Fruit fly (Drosophila melanogaster) whole organism, embryonic: ENCODE results near the gene Cda5.

Source experiments
- Antp ChIP-seq: fragments of 200-800 bp; sonication (Bioruptor generic); optimal IDR thresholded peaks from 3 replicates; lab custom pipeline; 2016; ENCODE audit warnings: missing biosample characterization, missing genetic modification characterization
- BEAF-32 ChIP-seq: fragments of 200-800 bp; sonication (Bioruptor generic); optimal IDR thresholded peaks from 3 replicates; lab custom pipeline; 2017; ENCODE audit warnings: missing biosample characterization, missing genetic modification characterization, mild to moderate bottlenecking, moderate library complexity, missing genetic modification reagents
- CG11247 ChIP-seq: fragments of 200-800 bp; sonication (Bioruptor generic); IDR thresholded peaks from 2 replicates; pipeline ENCODE4 v1.3.6; 2022; ENCODE audit warnings: missing biosample characterization, missing genetic modification characterization
- CG11398 ChIP-seq: fragments of 200-800 bp; sonication (Bioruptor generic); optimal IDR thresholded peaks from 2 replicates; lab custom pipeline; 2016; ENCODE audit warnings: missing biosample characterization, missing genetic modification characterization
- CG11695 ChIP-seq: fragments of 200-800 bp; sonication (Bioruptor generic); IDR thresholded peaks from 3 replicates; pipeline ENCODE4 v1.3.6; 2022; ENCODE audit warnings: missing biosample characterization, missing genetic modification characterization
- CG12942 ChIP-seq: fragments of 200-800 bp; sonication (Bioruptor generic); optimal IDR thresholded peaks from 3 replicates; lab custom pipeline; 2016; ENCODE audit warnings: missing biosample characterization, missing genetic modification characterization
- CG13123 ChIP-seq: fragments of 200-800 bp; sonication (Bioruptor generic); optimal IDR thresholded peaks from 2 replicates; lab custom pipeline; 2016; ENCODE audit warnings: missing biosample characterization, missing genetic modification characterization
- CG14860 ChIP-seq: fragments of 200-800 bp; sonication (Bioruptor generic); IDR thresholded peaks from 3 replicates; pipeline ENCODE4 v1.3.6; 2022; ENCODE audit warnings: missing biosample characterization, missing genetic modification characterization; ENCODE audit not compliant: partially characterized antibody
- CG1529 ChIP-seq: fragments of 200-800 bp; sonication (Bioruptor generic); optimal IDR thresholded peaks from 3 replicates; lab custom pipeline; 2018; ENCODE audit warnings: missing biosample characterization, missing genetic modification characterization
- CG1602 ChIP-seq: fragments of 200-800 bp; sonication (Bioruptor generic); optimal IDR thresholded peaks from 3 replicates; lab custom pipeline; 2016; ENCODE audit warnings: missing biosample characterization, missing genetic modification characterization
- CG2120 ChIP-seq: fragments of 200-800 bp; sonication (Bioruptor generic); optimal IDR thresholded peaks from 3 replicates; lab custom pipeline; 2016; ENCODE audit warnings: missing biosample characterization, missing genetic modification characterization
- CG30403 ChIP-seq: fragments of 200-800 bp; sonication (Bioruptor generic); optimal IDR thresholded peaks from 3 replicates; lab custom pipeline; 2016; ENCODE audit warnings: missing biosample characterization, missing genetic modification characterization
- CG3065 ChIP-seq: fragments of 200-800 bp; sonication (Bioruptor generic); optimal IDR thresholded peaks from 2 replicates; lab custom pipeline; 2016; ENCODE audit warnings: missing biosample characterization, missing genetic modification characterization
- CG3995 ChIP-seq: fragments of 200-800 bp; sonication (Bioruptor generic); optimal IDR thresholded peaks from 3 replicates; lab custom pipeline; 2016; ENCODE audit warnings: missing biosample characterization, missing genetic modification characterization
- CG4730 ChIP-seq: fragments of 200-800 bp; sonication (Bioruptor generic); IDR thresholded peaks from 2 replicates; pipeline ENCODE4 v1.3.6; 2022; ENCODE audit warnings: missing biosample characterization, missing genetic modification characterization
- CG5953 ChIP-seq: fragments of 200-800 bp; sonication (Bioruptor generic); IDR thresholded peaks from 2 replicates; pipeline ENCODE4 v1.3.6; 2022; ENCODE audit warnings: missing biosample characterization, missing genetic modification characterization
- CG6254 ChIP-seq: fragments of 200-800 bp; sonication (Bioruptor generic); optimal IDR thresholded peaks from 3 replicates; lab custom pipeline; 2017; ENCODE audit warnings: mild to moderate bottlenecking, missing biosample characterization, missing genetic modification reagents, missing genetic modification characterization
- CG6791 ChIP-seq: fragments of 200-800 bp; sonication (Bioruptor generic); IDR thresholded peaks from 3 replicates; pipeline ENCODE4 v1.3.6; 2022; ENCODE audit warnings: missing biosample characterization, missing genetic modification characterization; ENCODE audit not compliant: partially characterized antibody
- CG6854 ChIP-seq: fragments of 200-800 bp; sonication (Bioruptor generic); optimal IDR thresholded peaks from 3 replicates; lab custom pipeline; 2017; ENCODE audit warnings: missing biosample characterization, mild to moderate bottlenecking, missing genetic modification characterization
- CG9215 ChIP-seq: fragments of 200-800 bp; sonication (Bioruptor generic); IDR thresholded peaks from 2 replicates; pipeline ENCODE4 v1.3.6; 2022; ENCODE audit warnings: missing biosample characterization, missing genetic modification characterization
- CG9876 ChIP-seq: fragments of 200-800 bp; sonication (Bioruptor generic); optimal IDR thresholded peaks from 2 replicates; lab custom pipeline; 2016; ENCODE audit warnings: missing biosample characterization, missing genetic modification characterization
- D19A ChIP-seq: fragments of 200-800 bp; optimal IDR thresholded peaks from 3 replicates; lab custom pipeline; 2019; ENCODE audit warnings: missing biosample characterization, mild to moderate bottlenecking, missing genetic modification characterization, moderate library complexity
- Dad ChIP-seq: fragments of 200-800 bp; sonication (Bioruptor generic); optimal IDR thresholded peaks from 3 replicates; lab custom pipeline; 2016; ENCODE audit warnings: missing biosample characterization, missing genetic modification characterization
- Doc3 ChIP-seq: fragments of 200-800 bp; sonication (Bioruptor generic); IDR thresholded peaks from 3 replicates; pipeline ENCODE4 v1.3.6; 2022; ENCODE audit warnings: missing biosample characterization, missing genetic modification characterization; ENCODE audit not compliant: partially characterized antibody
- Dp ChIP-seq: fragments of 200-800 bp; sonication (Bioruptor generic); optimal IDR thresholded peaks from 2 replicates; lab custom pipeline; 2018; ENCODE audit warnings: missing biosample characterization, mild to moderate bottlenecking, missing genetic modification characterization, moderate library complexity
- Hr3 ChIP-seq: fragments of 200-800 bp; sonication (Bioruptor generic); optimal IDR thresholded peaks from 3 replicates; lab custom pipeline; 2016; ENCODE audit warnings: missing biosample characterization, missing genetic modification characterization
- NFAT ChIP-seq: fragments of 200-800 bp; sonication (Bioruptor generic); IDR thresholded peaks from 2 replicates; pipeline ENCODE4 v1.3.6; 2022; ENCODE audit warnings: missing biosample characterization, missing genetic modification characterization
- Opbp ChIP-seq: fragments of 200-800 bp; sonication (Bioruptor generic); IDR thresholded peaks from 3 replicates; pipeline ENCODE4 v1.3.6; 2022; ENCODE audit warnings: missing biosample characterization, missing genetic modification characterization; ENCODE audit not compliant: partially characterized antibody
- Pdp1 ChIP-seq, 2 experiments: fragments of 200-800 bp; sonication (Bioruptor generic); optimal IDR thresholded peaks; 3 replicates each; lab custom pipeline; 2016; ENCODE audit warnings: missing biosample characterization in 2 of 2, missing genetic modification characterization in 2 of 2, mild to moderate bottlenecking in 1 of 2, moderate library complexity in 1 of 2
- Sin3A ChIP-seq: fragments of >200 bp; optimal IDR thresholded peaks from 2 replicates; lab custom pipeline; 2018
- Sry-β ChIP-seq: fragments of 200-800 bp; sonication (Bioruptor generic); optimal IDR thresholded peaks from 2 replicates; lab custom pipeline; 2018; ENCODE audit warnings: missing biosample characterization, mild to moderate bottlenecking, missing genetic modification characterization, moderate library complexity
- bsh ChIP-seq, 2 experiments: fragments of 200-800 bp; sonication (Bioruptor generic); optimal IDR thresholded peaks; 2 replicates each; lab custom pipeline; 2017 to 2018; ENCODE audit warnings: mild to moderate bottlenecking in 2 of 2, missing biosample characterization in 2 of 2, missing genetic modification characterization in 2 of 2, moderate library complexity in 1 of 2
- cas ChIP-seq: fragments of 200-800 bp; sonication (Bioruptor generic); IDR thresholded peaks from 2 replicates; pipeline ENCODE4 v1.3.6; 2022; ENCODE audit warnings: missing biosample characterization, missing genetic modification characterization
- chm ChIP-seq: fragments of 200-800 bp; sonication (Bioruptor generic); IDR thresholded peaks from 2 replicates; pipeline ENCODE4 v1.3.6; 2022; ENCODE audit warnings: missing biosample characterization, missing genetic modification characterization
- dysf ChIP-seq: fragments of 200-800 bp; sonication (Bioruptor generic); IDR thresholded peaks from 3 replicates; pipeline ENCODE4 v1.3.6; 2022; ENCODE audit warnings: missing biosample characterization, missing genetic modification characterization
- emc ChIP-seq: fragments of 200-800 bp; sonication (Bioruptor generic); optimal IDR thresholded peaks from 2 replicates; lab custom pipeline; 2016; ENCODE audit warnings: missing biosample characterization, missing genetic modification characterization
- ewg ChIP-seq: fragments of 200-800 bp; sonication (Bioruptor generic); optimal IDR thresholded peaks from 3 replicates; lab custom pipeline; 2017; ENCODE audit warnings: mild to moderate bottlenecking, missing biosample characterization, missing genetic modification reagents, missing genetic modification characterization
- fd3F ChIP-seq: fragments of 200-800 bp; sonication (Bioruptor generic); optimal IDR thresholded peaks from 2 replicates; lab custom pipeline; 2018; ENCODE audit warnings: missing biosample characterization, mild to moderate bottlenecking, missing genetic modification characterization, moderate library complexity
- gcm ChIP-seq: fragments of 200-800 bp; sonication (Bioruptor generic); optimal IDR thresholded peaks from 2 replicates; lab custom pipeline; 2019; ENCODE audit warnings: missing biosample characterization, mild to moderate bottlenecking, missing genetic modification characterization, moderate library complexity
- knrl ChIP-seq: fragments of 200-800 bp; sonication (Bioruptor generic); IDR thresholded peaks from 3 replicates; pipeline ENCODE4 v1.3.6; 2022; ENCODE audit warnings: missing biosample characterization, missing genetic modification characterization; ENCODE audit not compliant: partially characterized antibody
- mirr ChIP-seq: fragments of 200-800 bp; sonication (Bioruptor generic); optimal IDR thresholded peaks from 3 replicates; lab custom pipeline; 2018; ENCODE audit warnings: missing biosample characterization, mild to moderate bottlenecking, missing genetic modification characterization
- oc ChIP-seq: fragments of 200-800 bp; sonication (Bioruptor generic); optimal IDR thresholded peaks from 2 replicates; lab custom pipeline; 2018; ENCODE audit warnings: missing biosample characterization, mild to moderate bottlenecking, missing genetic modification characterization, moderate library complexity
- pfk ChIP-seq: fragments of 200-800 bp; sonication (Bioruptor generic); optimal IDR thresholded peaks from 2 replicates; lab custom pipeline; 2018; ENCODE audit warnings: missing biosample characterization, mild to moderate bottlenecking, missing genetic modification characterization, moderate library complexity
- pnt ChIP-seq: fragments of 200-800 bp; sonication (Bioruptor generic); optimal IDR thresholded peaks from 3 replicates; lab custom pipeline; 2016; ENCODE audit warnings: missing biosample characterization, missing genetic modification characterization
- salm ChIP-seq: fragments of 200-800 bp; sonication (Bioruptor generic); optimal IDR thresholded peaks from 2 replicates; lab custom pipeline; 2018; ENCODE audit warnings: missing biosample characterization, mild to moderate bottlenecking, missing genetic modification characterization
- sna ChIP-seq: fragments of 200-800 bp; sonication (Bioruptor generic); IDR thresholded peaks from 2 replicates; pipeline ENCODE4 v1.3.6; 2022; ENCODE audit warnings: missing biosample characterization, missing genetic modification characterization; ENCODE audit not compliant: partially characterized antibody
- tgo ChIP-seq: fragments of 200-800 bp; sonication (Bioruptor generic); IDR thresholded peaks from 3 replicates; pipeline ENCODE4 v1.3.6; 2022; ENCODE audit warnings: missing biosample characterization, missing genetic modification characterization
- tin ChIP-seq: fragments of 200-800 bp; sonication (Bioruptor generic); optimal IDR thresholded peaks from 3 replicates; lab custom pipeline; 2016; ENCODE audit warnings: missing biosample characterization, missing genetic modification characterization
- unpg ChIP-seq: fragments of 200-800 bp; sonication (Bioruptor generic); optimal IDR thresholded peaks from 3 replicates; lab custom pipeline; 2018; ENCODE audit warnings: missing biosample characterization, mild to moderate bottlenecking, missing genetic modification characterization, moderate library complexity

Gene Cda5

DNA sequence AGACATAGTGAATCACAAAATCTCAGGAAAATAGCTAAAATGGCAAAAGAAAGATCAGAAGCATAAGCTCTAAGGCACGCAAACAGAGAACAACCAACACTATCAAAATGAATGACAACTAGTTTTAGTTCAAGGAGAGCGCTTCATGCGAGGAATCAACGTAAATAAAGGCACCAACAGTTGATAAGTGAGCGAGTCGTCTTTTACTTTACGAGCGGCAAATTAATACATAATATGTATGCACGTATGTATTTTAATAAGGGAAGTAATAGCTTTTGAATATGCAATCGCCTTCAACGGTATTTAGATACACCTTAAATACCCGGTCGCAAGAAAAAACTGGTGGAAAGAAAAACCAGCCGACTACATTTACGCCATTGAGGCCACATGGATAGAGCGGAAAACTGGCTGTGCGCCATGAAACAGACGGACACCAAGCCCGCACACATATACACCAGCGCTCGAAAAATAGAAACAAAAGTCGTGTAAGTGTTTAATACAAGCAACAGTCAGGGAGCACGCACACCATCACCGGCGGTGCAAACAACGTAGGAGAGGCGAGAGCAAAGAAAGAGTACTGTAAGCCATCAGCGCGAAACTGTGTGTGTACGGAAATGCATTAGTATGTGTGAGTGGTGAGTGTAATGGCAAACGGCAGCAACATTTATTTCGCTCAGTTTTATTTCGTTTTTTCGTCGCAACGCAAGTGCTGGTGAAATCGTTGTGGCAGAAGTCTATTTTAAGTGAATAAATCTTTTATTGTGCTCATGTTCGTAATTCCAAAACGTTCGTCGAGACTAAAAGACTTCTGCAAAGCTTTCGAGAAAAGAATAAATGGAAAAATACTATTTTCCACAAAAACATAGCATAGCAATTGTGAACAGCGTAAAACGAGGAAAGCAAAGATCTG, 1.4 kb upstream of the Cda5 start, which contains the start of gene dbr (continued):
- TF ChIP-seq ewg = peak; percentile 6
- no peak for TF ChIP-seq unpg (GFP tag; lab: Kevin White, UChicago)
- TF ChIP-seq Hr3 (GFP tag; lab: Kevin White, UChicago) = no peak
- no peak for TF ChIP-seq Sry-β (GFP tag; lab: Kevin White, UChicago)
- no peak for TF ChIP-seq Opbp (GFP tag; lab: Robert Waterston, UW)
- TF ChIP-seq CG12942 (GFP tag; lab: Kevin White, UChicago) = no peak
- no peak for TF ChIP-seq CG1529 (GFP tag; lab: Kevin White, UChicago)
- TF ChIP-seq bsh (GFP tag; optimal IDR thresholded peaks at IDR 0.05; lab: Kevin White, UChicago) = peak in 1 of 2 experiments; percentile 77
- TF ChIP-seq CG3065 = no peak
- no peak for TF ChIP-seq CG5953
- no peak for TF ChIP-seq CG13123 (GFP tag; lab: Kevin White, UChicago)
- TF ChIP-seq NFAT = no peak
- no peak for TF ChIP-seq Dad (GFP tag; lab: Kevin White, UChicago)
- TF ChIP-seq dysf (GFP tag; lab: Robert Waterston, UW) = 0 out of 3 replicates have a peak, but pooled peaks have one; percentile 8
- TF ChIP-seq Antp = no peak
- TF ChIP-seq CG6254 (GFP tag; lab: Kevin White, UChicago) = no peak
- no peak; the same call in 2 of the 3 replicates for TF ChIP-seq CG11695 (GFP tag; lab: Robert Waterston, UW)
- TF ChIP-seq oc (tag; lab: Kevin White, UChicago) = no peak
- no peak for TF ChIP-seq CG2120 (GFP tag; lab: Kevin White, UChicago)
- no peak for TF ChIP-seq CG6854
- TF ChIP-seq CG9876 (GFP tag; lab: Kevin White, UChicago) = no peak
- TF ChIP-seq Pdp1 (GFP tag; optimal IDR thresholded peaks at IDR 0.05; lab: Kevin White, UChicago) = peak in 1 of 2 experiments; percentile 92
- TF ChIP-seq salm (tag; lab: Kevin White, UChicago) = no peak
- TF ChIP-seq CG3995 (GFP tag; lab: Kevin White, UChicago) = no peak
- TF ChIP-seq chm (GFP tag; lab: Robert Waterston, UW) = no peak
- no peak for TF ChIP-seq CG4730 (GFP tag; lab: Robert Waterston, UW)
- TF ChIP-seq fd3F = no peak
- 0 out of 3 replicates have a peak, but pooled peaks have one; percentile 11 for TF ChIP-seq knrl (GFP tag; lab: Robert Waterston, UW)
- no peak for TF ChIP-seq CG9215 (GFP tag; lab: Robert Waterston, UW)
- TF ChIP-seq Dp = no peak
- TF ChIP-seq tgo = no peak
- peak; percentile 81 for TF ChIP-seq mirr (GFP tag; lab: Kevin White, UChicago)
- TF ChIP-seq CG11398 (GFP tag; lab: Kevin White, UChicago) = no peak
- no peak for TF ChIP-seq CG14860 (GFP tag; lab: Robert Waterston, UW)
- TF ChIP-seq CG11247 (GFP tag; lab: Robert Waterston, UW) = no peak
- TF ChIP-seq gcm (GFP tag; lab: Kevin White, UChicago) = peak; percentile 65
- TF ChIP-seq Sin3A (lab: Kevin White, UChicago) = no peak
- TF ChIP-seq D19A (tag; lab: Kevin White, UChicago) = peak; percentile 10
- no peak for TF ChIP-seq emc (GFP tag; lab: Kevin White, UChicago)
- no peak for TF ChIP-seq Doc3 (GFP tag; lab: Robert Waterston, UW)
- TF ChIP-seq pnt = no peak
- TF ChIP-seq CG1602 = no peak
- no peak for TF ChIP-seq pfk
- peak; percentile 50; the same call in 1 of the 2 replicates for TF ChIP-seq sna
- TF ChIP-seq BEAF-32 (GFP tag; lab: Kevin White, UChicago) = no peak
- TF ChIP-seq CG6791 (GFP tag; lab: Robert Waterston, UW) = no peak
- TF ChIP-seq CG30403 (GFP tag; lab: Kevin White, UChicago) = no peak
- no peak for TF ChIP-seq tin
- no peak for TF ChIP-seq cas (GFP tag; lab: Robert Waterston, UW)
